Worm (Caenorhabditis elegans) whole organism, young adult: ENCODE data around the gene W01D2.1.

Experiments used
- C17E4.6 ChIP-seq: fragments of 200-800 bp; sonication (Bioruptor generic); IDR thresholded peaks from 2 replicates; pipeline ENCODE4 v1.3.6; 2022; ENCODE audit warnings: missing genetic modification reagents, missing genetic modification characterization, missing compliant biosample characterization
- D2030.7 ChIP-seq: fragments of 200-800 bp; sonication (Bioruptor generic); IDR thresholded peaks from 2 replicates; pipeline ENCODE4 v1.3.6; 2022; ENCODE audit warnings: missing genetic modification reagents, missing genetic modification characterization, missing compliant biosample characterization
- F55B11.4 ChIP-seq: sonication (generic microtip); optimal IDR thresholded peaks from 2 replicates; lab custom pipeline; 2016; ENCODE audit warnings: missing compliant biosample characterization, missing genetic modification characterization, borderline replicate concordance; ENCODE audit not compliant: insufficient read depth
- K12H6.12 ChIP-seq: fragments of 200-800 bp; sonication (Bioruptor generic); optimal IDR thresholded peaks from 2 replicates; lab custom pipeline; 2018; ENCODE audit warnings: mild to moderate bottlenecking, missing genetic modification characterization, missing compliant biosample characterization
- T26A5.8 ChIP-seq: sonication (generic microtip); optimal IDR thresholded peaks from 2 replicates; lab custom pipeline; 2016; ENCODE audit warnings: missing genetic modification characterization, missing compliant biosample characterization
- Y56A3A.18 ChIP-seq: fragments of 200-800 bp; sonication (Bioruptor generic); IDR thresholded peaks from 2 replicates; pipeline ENCODE4 v1.3.6; 2022; ENCODE audit warnings: missing genetic modification reagents, missing genetic modification characterization, missing compliant biosample characterization
- ZK185.1 ChIP-seq: sonication (generic microtip); optimal IDR thresholded peaks from 2 replicates; lab custom pipeline; 2016; ENCODE audit warnings: mild to moderate bottlenecking, missing genetic modification characterization, missing compliant biosample characterization; ENCODE audit not compliant: poor library complexity, severe bottlenecking
- akir-1 ChIP-seq: fragments of 200-800 bp; sonication (Bioruptor generic); optimal IDR thresholded peaks from 2 replicates; lab custom pipeline; 2018; ENCODE audit warnings: mild to moderate bottlenecking, missing genetic modification characterization, moderate library complexity, missing compliant biosample characterization
- aptf-2 ChIP-seq: fragments of 200-800 bp; sonication (Bioruptor generic); conservative IDR thresholded peaks from 2 replicates; pipeline ENCODE4 v1.3.6; 2022; ENCODE audit warnings: missing genetic modification reagents, missing genetic modification characterization, missing compliant biosample characterization
- bed-2 ChIP-seq: fragments of 200-800 bp; sonication (Bioruptor generic); IDR thresholded peaks from 2 replicates; pipeline ENCODE4 v1.3.6; 2022; ENCODE audit warnings: missing genetic modification reagents, missing genetic modification characterization, missing compliant biosample characterization
- ceh-100 ChIP-seq: fragments of 200-800 bp; sonication (Bioruptor generic); IDR thresholded peaks from 2 replicates; pipeline ENCODE4 v1.3.6; 2022; ENCODE audit warnings: missing genetic modification reagents, missing genetic modification characterization, missing compliant biosample characterization
- ceh-58 ChIP-seq: fragments of 200-800 bp; sonication (Bioruptor generic); IDR thresholded peaks from 2 replicates; pipeline ENCODE4 v1.3.6; 2022; ENCODE audit warnings: missing genetic modification characterization, missing compliant biosample characterization
- ceh-79 ChIP-seq: sonication (generic microtip); optimal IDR thresholded peaks from 2 replicates; lab custom pipeline; 2017; ENCODE audit warnings: mild to moderate bottlenecking, missing genetic modification characterization, missing compliant biosample characterization
- die-1 ChIP-seq: sonication (generic microtip); optimal IDR thresholded peaks from 2 replicates; lab custom pipeline; 2016; ENCODE audit warnings: missing genotype, mild to moderate bottlenecking, missing genetic modification characterization, missing compliant biosample characterization
- dpl-1 ChIP-seq: fragments of 150-350 bp; optimal IDR thresholded peaks from 2 replicates; lab custom pipeline; 2014; ENCODE audit warnings: missing biosample characterization, missing genetic modification reagents, missing genetic modification characterization
- egrh-3 ChIP-seq: fragments of 200-800 bp; sonication (Bioruptor generic); IDR thresholded peaks from 2 replicates; pipeline ENCODE4 v1.3.6; 2022; ENCODE audit warnings: missing genetic modification reagents, missing genetic modification characterization, missing compliant biosample characterization
- ekl-4 ChIP-seq: fragments of 200-800 bp; sonication (Bioruptor generic); IDR thresholded peaks from 2 replicates; pipeline ENCODE4 v1.3.6; 2022; ENCODE audit warnings: missing genetic modification reagents, missing genetic modification characterization, missing compliant biosample characterization
- him-1 ChIP-seq: sonication (generic microtip); optimal IDR thresholded peaks from 2 replicates; lab custom pipeline; 2016; ENCODE audit warnings: missing genotype, missing genetic modification reagents, missing genetic modification characterization, missing compliant biosample characterization
- hlh-26 ChIP-seq: fragments of 200-800 bp; sonication (Bioruptor generic); conservative IDR thresholded peaks from 2 replicates; pipeline ENCODE4 v1.3.6; 2022; ENCODE audit warnings: missing genetic modification reagents, missing genetic modification characterization, missing compliant biosample characterization
- hmg-20 ChIP-seq: fragments of 200-800 bp; sonication (Bioruptor generic); IDR thresholded peaks from 2 replicates; pipeline ENCODE4 v1.3.6; 2022; ENCODE audit warnings: missing genetic modification reagents, missing genetic modification characterization, missing compliant biosample characterization
- hsf-1 ChIP-seq: fragments of 200-800 bp; sonication (Bioruptor generic); IDR thresholded peaks from 2 replicates; pipeline ENCODE4 v1.3.6; 2022; ENCODE audit warnings: missing genetic modification reagents, missing genetic modification characterization, missing compliant biosample characterization
- lag-1 ChIP-seq: fragments of 200-800 bp; sonication (Bioruptor generic); IDR thresholded peaks from 2 replicates; pipeline ENCODE4 v1.3.6; 2022; ENCODE audit warnings: missing genetic modification reagents, missing genetic modification characterization, missing compliant biosample characterization
- let-526 ChIP-seq: fragments of 200-800 bp; sonication (Bioruptor generic); IDR thresholded peaks from 2 replicates; pipeline ENCODE4 v1.3.6; 2022; ENCODE audit warnings: missing genetic modification reagents, missing genetic modification characterization, missing compliant biosample characterization
- lin-35 ChIP-seq, 3 experiments: fragments of 150-350 bp in 2 of 3; sonication (generic microtip) in 1 of 3; optimal IDR thresholded peaks; 2 replicates each; lab custom pipeline; 2014 to 2018; ENCODE audit warnings: missing biosample characterization in 3 of 3, missing genetic modification characterization in 3 of 3, missing genetic modification reagents in 3 of 3
- lin-54 ChIP-seq: fragments of 200-800 bp; sonication (Bioruptor generic); optimal IDR thresholded peaks from 2 replicates; lab custom pipeline; 2018; ENCODE audit warnings: mild to moderate bottlenecking, missing genetic modification characterization, missing compliant biosample characterization
- lir-1 ChIP-seq: fragments of 200-800 bp; sonication (Bioruptor generic); conservative IDR thresholded peaks from 2 replicates; pipeline ENCODE4 v1.3.6; 2022; ENCODE audit warnings: missing genetic modification reagents, missing genetic modification characterization, missing compliant biosample characterization
- lsy-27 ChIP-seq: sonication (generic microtip); optimal IDR thresholded peaks from 2 replicates; lab custom pipeline; 2017; ENCODE audit warnings: missing genetic modification characterization, mild to moderate bottlenecking, missing compliant biosample characterization, antibody characterized with exemption, missing genotype, borderline replicate concordance; ENCODE audit not compliant: insufficient read depth
- madf-10 ChIP-seq: sonication (generic microtip); optimal IDR thresholded peaks from 2 replicates; lab custom pipeline; 2016; ENCODE audit warnings: mild to moderate bottlenecking, missing genetic modification characterization, missing compliant biosample characterization
- madf-3 ChIP-seq: fragments of 200-800 bp; sonication (Bioruptor generic); IDR thresholded peaks from 2 replicates; pipeline ENCODE4 v1.3.6; 2022; ENCODE audit warnings: missing genetic modification reagents, missing genetic modification characterization, missing compliant biosample characterization
- madf-6 ChIP-seq: fragments of 200-800 bp; sonication (Bioruptor generic); IDR thresholded peaks from 2 replicates; pipeline ENCODE4 v1.3.6; 2022; ENCODE audit warnings: missing genetic modification reagents, missing genetic modification characterization, missing compliant biosample characterization
- madf-8 ChIP-seq: fragments of 200-800 bp; sonication (Bioruptor generic); conservative IDR thresholded peaks from 2 replicates; pipeline ENCODE4 v1.3.6; 2022; ENCODE audit warnings: missing genetic modification reagents, missing genetic modification characterization, missing compliant biosample characterization
- mel-28 ChIP-seq: sonication (generic microtip); optimal IDR thresholded peaks from 2 replicates; lab custom pipeline; 2016; ENCODE audit warnings: borderline replicate concordance, mild to moderate bottlenecking, missing genetic modification characterization, missing compliant biosample characterization
- mxl-1 ChIP-seq: sonication (generic microtip); optimal IDR thresholded peaks from 2 replicates; lab custom pipeline; 2016; ENCODE audit warnings: missing genetic modification characterization, missing compliant biosample characterization
- nfya-2 ChIP-seq: fragments of 200-800 bp; sonication (Bioruptor generic); IDR thresholded peaks from 2 replicates; pipeline ENCODE4 v1.3.6; 2022; ENCODE audit warnings: missing genetic modification reagents, missing genetic modification characterization, missing compliant biosample characterization
- nhr-90 ChIP-seq: sonication (generic microtip); optimal IDR thresholded peaks from 2 replicates; lab custom pipeline; 2016; ENCODE audit warnings: missing genotype, mild to moderate bottlenecking, missing genetic modification characterization, missing compliant biosample characterization
- pha-4 ChIP-seq: fragments of 150-350 bp; sonication (generic microtip); optimal IDR thresholded peaks from 2 replicates; lab custom pipeline; 2014; ENCODE audit warnings: missing biosample characterization, missing genetic modification reagents, missing genetic modification characterization
- repo-1 ChIP-seq: sonication (generic microtip); optimal IDR thresholded peaks from 2 replicates; lab custom pipeline; 2017; ENCODE audit warnings: mild to moderate bottlenecking, missing genetic modification characterization, missing compliant biosample characterization
- sdz-38 ChIP-seq: sonication (generic microtip); optimal IDR thresholded peaks from 2 replicates; lab custom pipeline; 2016; ENCODE audit warnings: missing genotype, missing genetic modification characterization, missing compliant biosample characterization
- sea-2 ChIP-seq: fragments of 200-800 bp; sonication (Bioruptor generic); IDR thresholded peaks from 2 replicates; pipeline ENCODE4 v1.3.6; 2022; ENCODE audit warnings: missing genetic modification characterization, missing compliant biosample characterization
- snpc-3.4 ChIP-seq: sonication (generic microtip); optimal IDR thresholded peaks from 2 replicates; lab custom pipeline; 2017; ENCODE audit warnings: missing genetic modification characterization, mild to moderate bottlenecking, missing compliant biosample characterization, antibody characterized with exemption, moderate library complexity, missing genotype, missing genetic modification reagents
- sptf-2 ChIP-seq: fragments of 200-800 bp; sonication (Bioruptor generic); optimal IDR thresholded peaks from 2 replicates; lab custom pipeline; 2018; ENCODE audit warnings: mild to moderate bottlenecking, missing genetic modification characterization, missing compliant biosample characterization
- tbx-9 ChIP-seq: sonication (generic microtip); optimal IDR thresholded peaks from 2 replicates; lab custom pipeline; 2016; ENCODE audit warnings: borderline replicate concordance, missing genetic modification characterization, inconsistent platforms, missing compliant biosample characterization
- tlf-1 ChIP-seq: fragments of 200-800 bp; sonication (Bioruptor generic); optimal IDR thresholded peaks from 2 replicates; lab custom pipeline; 2018; ENCODE audit warnings: mild to moderate bottlenecking, missing genetic modification characterization, missing compliant biosample characterization
- unc-130 ChIP-seq: sonication (generic microtip); optimal IDR thresholded peaks from 2 replicates; lab custom pipeline; 2016; ENCODE audit warnings: missing genetic modification reagents, missing genetic modification characterization, missing compliant biosample characterization
- zfh-2 ChIP-seq: fragments of 200-800 bp; sonication (Bioruptor generic); conservative IDR thresholded peaks from 2 replicates; pipeline ENCODE4 v1.3.6; 2022; ENCODE audit warnings: missing genetic modification reagents, missing genetic modification characterization, missing compliant biosample characterization
- ztf-22 ChIP-seq: fragments of 200-800 bp; sonication (Bioruptor generic); optimal IDR thresholded peaks from 2 replicates; lab custom pipeline; 2018; ENCODE audit warnings: mild to moderate bottlenecking, missing genetic modification characterization, moderate library complexity, missing compliant biosample characterization
- ztf-26 ChIP-seq: sonication (generic microtip); optimal IDR thresholded peaks from 2 replicates; lab custom pipeline; 2017; ENCODE audit warnings: missing genetic modification characterization, missing compliant biosample characterization

The W01D2.1 gene

ce11 chrII:14804259-14804899 lies 10.9 kb upstream of the W01D2.1 start, which contains the start of gene W01D2.3 (continued):
- no peak for TF ChIP-seq madf-3 (GFP tag; lab: Robert Waterston, UW)
- no peak for TF ChIP-seq F55B11.4 (tag; lab: Kevin White, UChicago)
- TF ChIP-seq nhr-90 (tag; lab: Kevin White, UChicago), result peak; percentile 30
- TF ChIP-seq ztf-26 (tag; lab: Kevin White, UChicago), result peak; percentile 75
- no peak for TF ChIP-seq lag-1 (GFP tag; lab: Robert Waterston, UW)
- TF ChIP-seq K12H6.12 (tag; lab: Kevin White, UChicago), result peak; percentile 59
- peak; percentile 39; the same call in 1 of the 2 replicates for TF ChIP-seq D2030.7 (GFP tag; lab: Robert Waterston, UW)
- no peak for TF ChIP-seq dpl-1
- no peak for TF ChIP-seq him-1 (tag; lab: Kevin White, UChicago)
- peak in 1 of 3 experiments; percentile 65 for TF ChIP-seq lin-35 (GFP tag; optimal IDR thresholded peaks at IDR 0.05; lab: Kevin White, UChicago)
- TF ChIP-seq repo-1, result peak; percentile 84
- TF ChIP-seq mxl-1, result no peak
- TF ChIP-seq lin-54 (GFP tag; lab: Kevin White, UChicago), result peak; percentile 55
- TF ChIP-seq hmg-20 (GFP tag; lab: Robert Waterston, UW), result no peak
- peak; percentile 45 for TF ChIP-seq tlf-1 (GFP tag; lab: Kevin White, UChicago)
- no peak for TF ChIP-seq ceh-58 (GFP tag; lab: Robert Waterston, UW)
- peak; percentile 2 for TF ChIP-seq die-1 (tag; lab: Kevin White, UChicago)
- TF ChIP-seq aptf-2, result no peak
- TF ChIP-seq ekl-4, result peak; percentile 68; the same call in 1 of the 2 replicates
- TF ChIP-seq madf-10, result peak; percentile 7
- no peak for TF ChIP-seq hlh-26 (GFP tag; lab: Robert Waterston, UW)
- TF ChIP-seq ztf-22, result peak; percentile 21
- 0 out of 2 replicates have a peak, but pooled peaks have one; percentile 44 for TF ChIP-seq Y56A3A.18
- TF ChIP-seq egrh-3, result no peak
- TF ChIP-seq nfya-2 (GFP tag; lab: Robert Waterston, UW), result no peak
- TF ChIP-seq let-526 (GFP tag; lab: Robert Waterston, UW), result no peak
- peak; percentile 20 for TF ChIP-seq unc-130 (GFP tag; lab: Kevin White, UChicago)
- TF ChIP-seq akir-1 (GFP tag; lab: Kevin White, UChicago), result no peak
- TF ChIP-seq zfh-2 (GFP tag; lab: Robert Waterston, UW), result peak; percentile 32; the same call in 1 of the 2 replicates
- no peak for TF ChIP-seq madf-8 (GFP tag; lab: Robert Waterston, UW)
- TF ChIP-seq ZK185.1 (tag; lab: Kevin White, UChicago), result peak; percentile 91
- TF ChIP-seq C17E4.6 (GFP tag; lab: Robert Waterston, UW), result no peak
- TF ChIP-seq ceh-79 (tag; lab: Kevin White, UChicago), result no peak
- no peak for TF ChIP-seq tbx-9
- peak; percentile 41 for TF ChIP-seq madf-6 (GFP tag; lab: Robert Waterston, UW)
- peak; percentile 95 for TF ChIP-seq snpc-3.4 (tag; lab: Kevin White, UChicago)
- 0 out of 2 replicates have a peak, but pooled peaks have one; percentile 6 for TF ChIP-seq bed-2 (GFP tag; lab: Robert Waterston, UW)
- no peak for TF ChIP-seq sea-2
- no peak for TF ChIP-seq pha-4 (tag; lab: Kevin White, UChicago)
- 0 out of 2 replicates have a peak, but pooled peaks have one; percentile 22 for TF ChIP-seq hsf-1 (GFP tag; lab: Robert Waterston, UW)
- TF ChIP-seq sdz-38 (tag; lab: Kevin White, UChicago), result no peak
- TF ChIP-seq sptf-2 (GFP tag; lab: Kevin White, UChicago), result peak; percentile 24
- no peak for TF ChIP-seq lir-1 (GFP tag; lab: Robert Waterston, UW)
- peak; percentile 58 for TF ChIP-seq mel-28
- no peak for TF ChIP-seq ceh-100
- no peak for TF ChIP-seq T26A5.8 (tag; lab: Kevin White, UChicago)
- TF ChIP-seq lsy-27 (tag; lab: Kevin White, UChicago), result no peak
